Worm (Caenorhabditis elegans) whole organism, L1 larva: ENCODE data around the gene T13A10.64.

ENCODE experiments used
- C04F5.9 ChIP-seq: sonication (generic microtip); optimal IDR thresholded peaks from 2 replicates; lab custom pipeline; 2016; ENCODE audit warnings: missing genetic modification characterization, missing compliant biosample characterization
- C16A3.4 ChIP-seq: fragments of 150-350 bp; optimal IDR thresholded peaks from 2 replicates; lab custom pipeline; 2014; ENCODE audit warnings: missing biosample characterization, missing genetic modification characterization
- Y116A8C.19 ChIP-seq: sonication (generic microtip); optimal IDR thresholded peaks from 2 replicates; lab custom pipeline; 2016; ENCODE audit warnings: missing compliant biosample characterization, missing genetic modification characterization, borderline replicate concordance
- aha-1 ChIP-seq: fragments of 150-350 bp; optimal IDR thresholded peaks from 2 replicates; lab custom pipeline; 2014; ENCODE audit warnings: missing biosample characterization, missing genetic modification characterization
- alr-1 ChIP-seq: fragments of 200-800 bp; sonication (Bioruptor generic); optimal IDR thresholded peaks from 2 replicates; lab custom pipeline; 2018; ENCODE audit warnings: borderline replicate concordance, mild to moderate bottlenecking, missing genetic modification characterization, missing compliant biosample characterization
- aly-2 ChIP-seq: fragments of 150-350 bp; optimal IDR thresholded peaks from 2 replicates; lab custom pipeline; 2014; ENCODE audit warnings: missing biosample characterization, missing genetic modification characterization
- ama-1 ChIP-seq: fragments of 150-350 bp; optimal IDR thresholded peaks from 2 replicates; lab custom pipeline; 2014
- ceh-63 ChIP-seq: fragments of 200-800 bp; sonication (Bioruptor generic); optimal IDR thresholded peaks from 2 replicates; lab custom pipeline; 2018; ENCODE audit warnings: mild to moderate bottlenecking, missing genetic modification characterization, missing compliant biosample characterization
- ceh-88 ChIP-seq: fragments of 200-800 bp; sonication (Bioruptor generic); IDR thresholded peaks from 2 replicates; pipeline ENCODE4 v1.3.6; 2022; ENCODE audit warnings: missing genetic modification characterization, missing compliant biosample characterization
- ceh-90 ChIP-seq: sonication (generic microtip); optimal IDR thresholded peaks from 2 replicates; lab custom pipeline; 2016; ENCODE audit warnings: missing genetic modification characterization, missing compliant biosample characterization
- dpl-1 ChIP-seq, 3 experiments: fragments of 150-350 bp in 2 of 3; sonication (generic microtip) in 1 of 3; optimal IDR thresholded peaks; 2 replicates each; lab custom pipeline; 2014 to 2017; ENCODE audit warnings: missing biosample characterization in 3 of 3, missing genetic modification characterization in 3 of 3, missing genetic modification reagents in 3 of 3
- dsc-1 ChIP-seq: sonication (generic microtip); optimal IDR thresholded peaks from 2 replicates; lab custom pipeline; 2016; ENCODE audit warnings: mild to moderate bottlenecking, missing genetic modification characterization, missing compliant biosample characterization
- efl-1 ChIP-seq, 4 experiments: fragments of 150-350 bp; optimal IDR thresholded peaks in 3 of 4; peaks in 1 of 4; 1 replicate in 1 of 4; 2 replicates in 3 of 4; lab custom pipeline; 2014; ENCODE audit warnings: missing biosample characterization in 2 of 4, missing genetic modification characterization in 2 of 4, missing genetic modification reagents in 2 of 4
- efl-3 ChIP-seq: fragments of 200-800 bp; sonication (Bioruptor generic); optimal IDR thresholded peaks from 2 replicates; lab custom pipeline; 2018; ENCODE audit warnings: mild to moderate bottlenecking, missing genetic modification characterization, missing compliant biosample characterization
- egl-13 ChIP-seq: sonication (generic microtip); optimal IDR thresholded peaks from 2 replicates; lab custom pipeline; 2016; ENCODE audit warnings: missing genotype, missing genetic modification reagents, missing genetic modification characterization, missing compliant biosample characterization
- egl-27 ChIP-seq, 2 experiments: fragments of 150-350 bp in 1 of 2; sonication (generic microtip); optimal IDR thresholded peaks; 3 replicates each; lab custom pipeline; 2017 to 2018; ENCODE audit warnings: missing biosample characterization in 2 of 2, missing genetic modification characterization in 2 of 2, missing genetic modification reagents in 2 of 2
- elt-2 ChIP-seq: sonication (generic microtip); optimal IDR thresholded peaks from 2 replicates; lab custom pipeline; 2016; ENCODE audit warnings: missing genetic modification characterization, mild to moderate bottlenecking, inconsistent platforms, missing compliant biosample characterization, missing genetic modification reagents
- fkh-10 ChIP-seq: sonication (generic microtip); optimal IDR thresholded peaks from 2 replicates; lab custom pipeline; 2017; ENCODE audit warnings: missing biosample characterization, missing genetic modification reagents, missing genetic modification characterization
- fkh-8 ChIP-seq: sonication (generic microtip); optimal IDR thresholded peaks from 2 replicates; lab custom pipeline; 2016; ENCODE audit warnings: mild to moderate bottlenecking, missing genetic modification characterization, missing compliant biosample characterization
- hlh-17 ChIP-seq: fragments of 200-800 bp; sonication (Bioruptor generic); optimal IDR thresholded peaks from 2 replicates; lab custom pipeline; 2018; ENCODE audit warnings: missing genetic modification characterization, mild to moderate bottlenecking, missing compliant biosample characterization, moderate library complexity, borderline replicate concordance
- hlh-4 ChIP-seq: sonication (generic microtip); optimal IDR thresholded peaks from 2 replicates; lab custom pipeline; 2016; ENCODE audit warnings: mild to moderate bottlenecking, missing genetic modification characterization, missing compliant biosample characterization
- irx-1 ChIP-seq: sonication (generic microtip); optimal IDR thresholded peaks from 2 replicates; lab custom pipeline; 2016; ENCODE audit warnings: missing genetic modification characterization, missing compliant biosample characterization
- lin-13 ChIP-seq: fragments of 150-350 bp; optimal IDR thresholded peaks from 2 replicates; lab custom pipeline; 2014; ENCODE audit warnings: missing biosample characterization, missing genetic modification reagents, missing genetic modification characterization
- lin-14 ChIP-seq: fragments of 200-800 bp; sonication (Bioruptor generic); optimal IDR thresholded peaks from 2 replicates; lab custom pipeline; 2018; ENCODE audit warnings: mild to moderate bottlenecking, missing genetic modification characterization, moderate library complexity, missing compliant biosample characterization
- lin-15B ChIP-seq: fragments of 150-350 bp; sonication (generic microtip); optimal IDR thresholded peaks from 3 replicates; lab custom pipeline; 2014; ENCODE audit warnings: missing biosample characterization, missing genetic modification characterization
- lir-3 ChIP-seq: sonication (generic microtip); optimal IDR thresholded peaks from 2 replicates; lab custom pipeline; 2016; ENCODE audit warnings: mild to moderate bottlenecking, missing genetic modification characterization, moderate library complexity, missing compliant biosample characterization; ENCODE audit not compliant: poor library complexity
- mab-9 ChIP-seq: fragments of 200-800 bp; sonication (Bioruptor generic); IDR thresholded peaks from 2 replicates; pipeline ENCODE4 v1.3.6; 2022; ENCODE audit warnings: missing genetic modification reagents, missing genetic modification characterization, missing compliant biosample characterization
- mdl-1 ChIP-seq, 2 experiments: fragments of 150-350 bp; optimal IDR thresholded peaks; 2 replicates each; lab custom pipeline; 2014 to 2017; ENCODE audit warnings: missing biosample characterization in 2 of 2, missing genetic modification characterization in 2 of 2, inconsistent platforms in 1 of 2
- nhr-11 ChIP-seq: fragments of 150-350 bp; optimal IDR thresholded peaks from 2 replicates; lab custom pipeline; 2014; ENCODE audit warnings: missing biosample characterization, missing genetic modification characterization
- nhr-19 ChIP-seq: fragments of 200-800 bp; sonication (Bioruptor generic); conservative IDR thresholded peaks from 2 replicates; pipeline ENCODE4 v1.3.6; 2022; ENCODE audit warnings: missing genetic modification characterization, missing compliant biosample characterization
- nhr-237 ChIP-seq: fragments of 150-350 bp; optimal IDR thresholded peaks from 2 replicates; lab custom pipeline; 2014; ENCODE audit warnings: missing biosample characterization, missing genetic modification characterization
- nhr-28 ChIP-seq: fragments of 150-350 bp; optimal IDR thresholded peaks from 2 replicates; lab custom pipeline; 2014; ENCODE audit warnings: missing biosample characterization, missing genetic modification characterization
- nhr-47 ChIP-seq: sonication (generic microtip); optimal IDR thresholded peaks from 2 replicates; lab custom pipeline; 2016; ENCODE audit warnings: mild to moderate bottlenecking, missing genetic modification characterization, moderate library complexity, missing compliant biosample characterization
- nhr-77 ChIP-seq: fragments of 150-350 bp; optimal IDR thresholded peaks from 2 replicates; lab custom pipeline; 2014; ENCODE audit warnings: missing biosample characterization, missing genetic modification characterization
- nhr-84 ChIP-seq: sonication (generic microtip); optimal IDR thresholded peaks from 2 replicates; lab custom pipeline; 2017; ENCODE audit warnings: missing biosample characterization, missing genetic modification characterization
- pag-3 ChIP-seq: sonication (generic microtip); optimal IDR thresholded peaks from 2 replicates; lab custom pipeline; 2017; ENCODE audit warnings: missing genetic modification characterization, mild to moderate bottlenecking, missing compliant biosample characterization, antibody characterized with exemption, borderline replicate concordance; ENCODE audit not compliant: insufficient read depth
- rnt-1 ChIP-seq: sonication (generic microtip); optimal IDR thresholded peaks from 2 replicates; lab custom pipeline; 2016; ENCODE audit warnings: mild to moderate bottlenecking, missing genetic modification characterization, moderate library complexity, missing compliant biosample characterization
- skn-1 ChIP-seq: fragments of 150-350 bp; optimal IDR thresholded peaks from 2 replicates; lab custom pipeline; 2014; ENCODE audit warnings: missing biosample characterization, missing genetic modification characterization
- snu-23 ChIP-seq: sonication (generic microtip); optimal IDR thresholded peaks from 2 replicates; lab custom pipeline; 2016; ENCODE audit warnings: missing genetic modification characterization, missing compliant biosample characterization
- sox-4 ChIP-seq: sonication (generic microtip); optimal IDR thresholded peaks from 2 replicates; lab custom pipeline; 2016; ENCODE audit warnings: missing genetic modification characterization, missing compliant biosample characterization
- sup-37 ChIP-seq: fragments of 200-800 bp; sonication (Bioruptor generic); optimal IDR thresholded peaks from 2 replicates; lab custom pipeline; 2018; ENCODE audit warnings: mild to moderate bottlenecking, missing genetic modification characterization, missing compliant biosample characterization
- swsn-7 ChIP-seq: sonication (generic microtip); optimal IDR thresholded peaks from 2 replicates; lab custom pipeline; 2016; ENCODE audit warnings: missing genetic modification characterization, missing compliant biosample characterization
- tbx-2 ChIP-seq: sonication (generic microtip); optimal IDR thresholded peaks from 2 replicates; lab custom pipeline; 2016; ENCODE audit warnings: missing genetic modification characterization, missing compliant biosample characterization
- unc-62 ChIP-seq: fragments of 150-350 bp; optimal IDR thresholded peaks from 2 replicates; lab custom pipeline; 2014; ENCODE audit warnings: missing biosample characterization, missing genetic modification reagents, missing genetic modification characterization
- vab-15 ChIP-seq: sonication (generic microtip); optimal IDR thresholded peaks from 2 replicates; lab custom pipeline; 2017; ENCODE audit warnings: missing genotype, mild to moderate bottlenecking, missing genetic modification characterization, missing compliant biosample characterization
- zag-1 ChIP-seq: fragments of 150-350 bp; optimal IDR thresholded peaks from 2 replicates; lab custom pipeline; 2014; ENCODE audit warnings: missing biosample characterization, missing genetic modification characterization
- zip-4 ChIP-seq: fragments of 200-800 bp; sonication (Bioruptor generic); optimal IDR thresholded peaks from 2 replicates; lab custom pipeline; 2018; ENCODE audit warnings: mild to moderate bottlenecking, missing genetic modification characterization, moderate library complexity, missing compliant biosample characterization
- ztf-4 ChIP-seq: fragments of 150-350 bp; optimal IDR thresholded peaks from 2 replicates; lab custom pipeline; 2014; ENCODE audit warnings: missing biosample characterization, missing genetic modification characterization

T13A10.64 gene

DNA sequence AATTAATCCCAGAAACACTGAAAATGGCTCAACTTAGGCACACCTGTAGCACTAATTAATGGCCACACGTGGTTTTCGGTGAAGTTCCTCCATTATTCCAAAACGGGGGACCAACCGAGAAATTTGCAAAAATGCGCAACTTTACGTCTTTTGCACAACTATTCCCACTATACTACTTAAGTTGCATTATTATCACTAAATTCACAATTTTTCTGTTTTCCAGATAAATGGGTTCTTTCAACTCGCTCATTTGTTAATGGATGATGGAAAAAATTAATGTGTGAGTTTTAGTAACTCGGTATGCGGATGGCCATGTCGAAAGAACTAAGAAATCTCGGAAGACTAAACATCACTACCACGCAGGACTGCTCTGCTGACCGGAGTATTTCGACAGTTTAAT is at the start of gene T13A10.64:
TSS of gene T13A10.64 (plus strand) at position 301 of the 400 bp plus-strand sequence.
- TF ChIP-seq pag-3 (tag; lab: Kevin White, UChicago) (no peak), Y116A8C.19 (tag; lab: Kevin White, UChicago) (no peak), lin-14 (GFP tag; lab: Kevin White, UChicago) (no peak), nhr-28 (tag; lab: Kevin White, UChicago) (no peak), nhr-77 (no peak), elt-2 (no peak), rnt-1 (tag; lab: Kevin White, UChicago) (no peak), mab-9 (no peak), fkh-8 (tag; lab: Kevin White, UChicago) (no peak), ceh-90 (tag; lab: Kevin White, UChicago) (no peak), skn-1 (tag; lab: Kevin White, UChicago) (no peak), irx-1 (tag; lab: Kevin White, UChicago) (no peak), nhr-84 (tag; lab: Kevin White, UChicago) (no peak), alr-1 (tag; lab: Kevin White, UChicago) (no peak), hlh-17 (GFP tag; lab: Kevin White, UChicago) (no peak), efl-3 (GFP tag; lab: Kevin White, UChicago) (no peak), zip-4 (GFP tag; lab: Kevin White, UChicago) (no peak), nhr-11 (no peak), efl-1 (optimal IDR thresholded peaks at IDR 0.05; lab: Kevin White, UChicago) (no peak), efl-1 (GFP tag; optimal IDR thresholded peaks at IDR 0.05 in 1 of 2; lab: Kevin White, UChicago) (no peak), ceh-63 (no peak)
- TF ChIP-seq, all 84 proteins: peak for 0

DNA sequence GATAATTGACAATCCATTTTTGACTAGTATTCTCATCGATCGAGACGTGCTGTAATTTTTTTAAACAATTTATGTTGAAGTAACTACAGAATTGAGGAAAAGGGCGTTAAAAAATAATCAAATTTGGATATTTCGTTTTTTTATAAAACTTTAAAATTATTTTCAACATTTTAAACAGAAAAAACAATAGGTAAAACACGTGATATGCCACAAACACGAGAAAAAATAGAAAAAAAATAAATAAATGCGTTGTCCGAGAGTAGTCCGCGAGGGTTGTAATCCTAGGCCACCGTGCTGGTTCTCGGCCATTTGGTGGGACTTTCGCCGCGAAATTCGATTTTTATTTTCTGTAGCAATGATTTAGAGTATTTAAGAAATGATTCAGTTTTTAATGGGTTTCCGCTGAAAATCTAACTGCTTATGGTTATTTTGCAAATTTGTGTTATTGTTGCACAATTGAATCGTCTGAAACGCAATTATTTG is 48.4 kb upstream of the T13A10.64 start, which contains the start of gene C49A9.10:
TSS of gene C49A9.10 (minus strand) at position 51 of the 483 bp plus-strand sequence.
- TF ChIP-seq ztf-4 (tag; lab: Kevin White, UChicago): peak; percentile 42
- peak; percentile 79 for TF ChIP-seq skn-1 (tag; lab: Kevin White, UChicago)
- TF ChIP-seq nhr-84 (tag; lab: Kevin White, UChicago): no peak
- TF ChIP-seq nhr-47 (tag; lab: Kevin White, UChicago): peak; percentile 97
- TF ChIP-seq hlh-4 (tag; lab: Kevin White, UChicago): peak; percentile 88
- TF ChIP-seq efl-3 (GFP tag; lab: Kevin White, UChicago): peak; percentile 45
- peak; percentile 65 for TF ChIP-seq lin-15B (tag; lab: Kevin White, UChicago)
- no peak for TF ChIP-seq nhr-237 (tag; lab: Kevin White, UChicago)
- TF ChIP-seq zag-1: no peak
- peak; percentile 89 for TF ChIP-seq nhr-19 (GFP tag; lab: Robert Waterston, UW)
- TF ChIP-seq lir-3 (tag; lab: Kevin White, UChicago): peak; percentile 99
- peak; percentile 58 for TF ChIP-seq vab-15 (tag; lab: Kevin White, UChicago)
- no peak for TF ChIP-seq ceh-63
- TF ChIP-seq unc-62 (GFP tag; lab: Kevin White, UChicago): no peak
- TF ChIP-seq snu-23 (GFP tag; lab: Kevin White, UChicago): peak; percentile 91
- TF ChIP-seq C16A3.4 (tag; lab: Kevin White, UChicago): peak; percentile 63
- peak; percentile 95 for TF ChIP-seq egl-13 (tag; lab: Kevin White, UChicago)
- peak; percentile 88 for TF ChIP-seq Y116A8C.19 (tag; lab: Kevin White, UChicago)
- no peak for TF ChIP-seq fkh-10 (GFP tag; lab: Kevin White, UChicago)
- TF ChIP-seq lin-13 (GFP tag; lab: Kevin White, UChicago): peak; percentile 63
- TF ChIP-seq aha-1 (tag; lab: Kevin White, UChicago): peak; percentile 8
- peak; percentile 2 for TF ChIP-seq nhr-77
- peak; percentile 9 for TF ChIP-seq aly-2 (tag; lab: Kevin White, UChicago)
- peak; percentile 97 for TF ChIP-seq sox-4 (tag; lab: Kevin White, UChicago)
- TF ChIP-seq tbx-2: peak; percentile 96
- peak; percentile 95 to 97 (median 97) for TF ChIP-seq dpl-1 (GFP tag; optimal IDR thresholded peaks at IDR 0.05; lab: Kevin White, UChicago)
- TF ChIP-seq C04F5.9: peak; percentile 93
- peak; percentile 80 for TF ChIP-seq ceh-88 (GFP tag; lab: Robert Waterston, UW)
- TF ChIP-seq dsc-1 (tag; lab: Kevin White, UChicago): peak; percentile 97
- TF ChIP-seq egl-27 (tag; optimal IDR thresholded peaks at IDR 0.05; lab: Kevin White, UChicago): no peak
- TF ChIP-seq ama-1: no peak
- peak; percentile 80 for TF ChIP-seq zip-4 (GFP tag; lab: Kevin White, UChicago)
- TF ChIP-seq pag-3 (tag; lab: Kevin White, UChicago): no peak
- TF ChIP-seq ceh-90 (tag; lab: Kevin White, UChicago): peak; percentile 98
- TF ChIP-seq swsn-7: peak; percentile 92
- TF ChIP-seq sup-37 (GFP tag; lab: Kevin White, UChicago): peak; percentile 86
- peak in 1 of 2 experiments; percentile 61 for TF ChIP-seq mdl-1 (tag; optimal IDR thresholded peaks at IDR 0.05; lab: Kevin White, UChicago)
